Worm (Caenorhabditis elegans): ENCODE measurements around the gene str-57.
"Not testable (repeated sequence)": the region's sequence is repeated elsewhere in the genome, so short reads cannot be mapped to it uniquely, and the experiment has no call there.

str-57 gene

ce11 chrV:15870356-15870755 lies at the start of gene str-57:
TSS of gene str-57 (plus strand) at chrV:15870656.
- no peak for TF ChIP-seq unc-62 (GFP tag; optimal IDR thresholded peaks at IDR 0.05)

ce11 chrV:15821398-15821797 lies 49.1 kb upstream of the str-57 start, which contains the start of gene srbc-49:
TSS of gene srbc-49 (plus strand) at chrV:15821698.
- TF ChIP-seq unc-62 (GFP tag; optimal IDR thresholded peaks at IDR 0.05) = no peak

DNA sequence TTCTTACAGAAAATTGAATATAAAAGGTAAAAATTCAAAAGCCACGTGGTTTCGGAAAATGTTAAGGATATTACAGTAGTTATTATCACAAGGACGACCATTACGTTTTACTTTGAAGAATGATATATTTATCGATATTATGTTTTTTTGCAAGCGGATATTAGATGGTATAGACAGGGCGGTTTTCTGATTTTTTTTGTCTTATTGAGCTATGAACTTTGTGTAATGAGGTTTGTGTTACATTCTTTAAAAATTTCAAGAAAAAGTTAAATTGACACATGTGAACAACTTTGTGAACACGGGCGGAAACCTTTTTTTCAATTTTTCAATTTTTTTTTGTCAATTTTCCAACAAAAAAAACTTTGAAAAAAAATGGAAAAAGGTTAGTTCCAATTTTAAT lies 45.6 kb upstream of the str-57 start, which contains the start of gene srbc-50:
Gene srbc-50, minus strand, starts transcription at position 101 of the 400 bp plus-strand sequence.
- no peak for TF ChIP-seq unc-62 (GFP tag; optimal IDR thresholded peaks at IDR 0.05)

DNA sequence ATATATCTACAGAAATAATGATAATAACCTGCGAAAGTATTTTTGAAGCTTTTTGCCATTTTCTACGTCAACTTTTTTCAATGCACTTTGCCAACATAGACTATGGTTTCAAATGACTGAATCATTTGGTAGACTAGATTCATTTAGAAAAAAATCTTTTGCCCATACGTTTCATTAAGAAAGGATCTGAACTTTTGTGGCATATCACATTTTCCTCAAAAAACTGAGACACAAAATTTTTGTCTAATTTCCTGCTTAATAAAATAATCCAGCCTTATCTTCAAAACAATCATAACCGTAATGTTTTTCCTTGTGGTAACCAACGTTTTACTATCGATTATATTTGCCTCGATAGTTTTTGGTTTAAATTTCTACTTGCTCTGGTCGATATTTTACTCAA lies 44.3 kb upstream of the str-57 start, which contains the start of gene srbc-51:
Gene srbc-51, plus strand, starts transcription at position 301 of the 400 bp plus-strand sequence.
- TF ChIP-seq unc-62 (GFP tag; optimal IDR thresholded peaks at IDR 0.05) = no peak

DNA sequence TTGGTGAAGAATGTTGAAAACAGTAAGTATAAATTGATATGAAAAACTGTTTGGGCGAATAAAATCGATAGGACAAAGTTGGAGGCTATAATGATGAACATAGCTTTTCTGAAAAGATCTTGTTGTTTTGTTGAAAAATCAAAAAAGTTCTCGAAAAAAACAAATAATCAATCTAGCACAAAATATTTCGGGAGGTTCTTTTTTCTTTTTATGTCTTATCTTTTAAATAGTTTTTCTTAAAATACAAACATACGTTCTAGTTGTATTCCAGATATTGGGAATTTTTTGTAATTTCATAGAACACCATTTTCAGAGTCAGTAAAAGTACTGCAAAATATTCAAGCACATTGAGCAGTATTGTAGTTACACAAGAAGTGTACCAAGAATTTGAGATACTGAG lies 40.5 kb upstream of the str-57 start, which contains the start of gene srbc-55:
Gene srbc-55, minus strand, starts transcription at position 101 of the 400 bp plus-strand sequence.
- no peak for TF ChIP-seq unc-62 (GFP tag; optimal IDR thresholded peaks at IDR 0.05)

DNA sequence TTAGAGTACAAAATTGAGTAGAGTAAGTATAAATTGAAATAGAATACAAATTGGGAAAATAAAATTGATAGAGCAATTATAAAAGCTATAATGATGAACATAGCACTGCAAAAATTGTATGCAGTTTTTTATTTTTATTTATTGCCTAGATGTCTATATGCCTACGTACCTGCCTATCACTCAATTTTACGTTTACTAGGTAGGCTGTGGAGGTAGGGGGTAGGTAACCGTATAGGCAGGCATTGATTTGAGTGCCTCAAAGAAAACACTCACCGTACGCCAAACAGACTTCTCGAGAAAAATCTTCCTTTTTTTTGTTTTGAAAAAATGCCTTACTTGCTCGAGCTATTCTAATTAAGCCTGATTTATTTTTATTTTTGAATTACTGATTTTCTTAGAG lies 38.9 kb upstream of the str-57 start, which contains the start of gene srbc-56:
Gene srbc-56, minus strand, starts transcription at position 101 of the 400 bp plus-strand sequence.
- TF ChIP-seq unc-62 (GFP tag; optimal IDR thresholded peaks at IDR 0.05) = no peak

DNA sequence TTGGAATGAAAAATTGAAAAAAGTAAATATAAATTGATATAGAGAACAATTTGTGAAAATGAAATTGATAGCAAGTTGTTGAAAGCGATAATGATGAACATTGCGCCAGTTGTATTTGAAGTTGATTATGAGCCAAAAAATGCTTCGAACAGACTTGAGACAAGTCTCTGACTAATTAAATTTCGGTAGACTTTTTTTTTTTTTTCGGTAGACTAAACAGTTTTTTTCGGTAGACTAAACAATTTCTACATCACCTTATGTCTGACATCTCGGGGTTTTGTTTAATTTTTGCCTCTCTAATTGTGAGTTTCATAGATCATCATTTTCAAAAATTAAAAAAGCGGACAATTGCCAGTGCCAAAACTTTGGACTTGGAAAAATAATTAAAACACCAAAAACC lies 36.8 kb upstream of the str-57 start, which contains the start of gene srbc-54:
Gene srbc-54, minus strand, starts transcription at position 101 of the 400 bp plus-strand sequence.
- no peak for TF ChIP-seq unc-62 (GFP tag; optimal IDR thresholded peaks at IDR 0.05)

- TF ChIP-seq unc-62 (GFP tag; optimal IDR thresholded peaks at IDR 0.05) = no peak
These were observed 29.4 kb upstream of the str-57 start, which contains the start of gene srh-149 for ce11 chrV:15841095-15841494. TSS of gene srh-149 (minus strand) at chrV:15841195.

DNA sequence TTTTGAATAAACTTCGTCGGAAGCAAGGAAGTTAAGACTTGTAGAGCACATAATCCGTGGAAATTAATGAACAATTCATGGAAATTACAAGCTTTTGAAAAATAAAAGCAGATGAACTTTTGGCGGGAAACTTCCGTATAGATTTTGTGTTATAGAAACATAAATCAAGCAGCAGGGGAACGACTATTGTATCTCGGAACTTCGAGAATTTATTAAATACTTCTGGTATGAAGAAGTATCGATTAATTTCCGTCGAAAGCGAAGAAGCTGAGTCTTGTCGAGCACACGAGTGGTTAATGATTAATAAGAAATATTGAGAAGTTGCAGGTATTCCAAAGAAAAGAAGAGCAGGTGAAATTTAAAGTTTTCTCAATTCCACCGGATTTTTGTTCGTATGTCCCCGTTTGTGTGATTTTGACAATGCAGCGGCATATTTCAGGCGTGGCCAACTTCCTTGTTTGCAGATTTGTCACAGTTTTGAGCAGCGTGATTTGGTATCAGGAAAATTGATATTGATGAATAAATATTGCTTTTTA lies 20.1 kb upstream of the str-57 start, which contains the start of gene srh-147:
Gene srh-147, minus strand, starts transcription at position 51 of the 536 bp plus-strand sequence.
- not testable (repeated sequence) for TF ChIP-seq unc-62 (GFP tag; optimal IDR thresholded peaks at IDR 0.05)

- no peak for TF ChIP-seq unc-62 (GFP tag; optimal IDR thresholded peaks at IDR 0.05)
These were observed 12.2 kb upstream of the str-57 start, which contains the start of gene srh-148 for ce11 chrV:15858292-15858691. TSS of gene srh-148 (minus strand) at chrV:15858392.

- no peak for TF ChIP-seq unc-62 (GFP tag; optimal IDR thresholded peaks at IDR 0.05)
These were observed 7.9 kb upstream of the str-57 start, which contains the start of gene srz-12 for ce11 chrV:15862599-15862998. TSS of gene srz-12 (minus strand) at chrV:15862699.

ce11 chrV:15863042-15863441 lies 7.4 kb upstream of the str-57 start, which contains the start of gene srh-299:
TSS of gene srh-299 (plus strand) at chrV:15863342.
- no peak for TF ChIP-seq unc-62 (GFP tag; optimal IDR thresholded peaks at IDR 0.05)

- TF ChIP-seq unc-62 (GFP tag; optimal IDR thresholded peaks at IDR 0.05) = no peak
These were observed 4.6 kb upstream of the str-57 start, which contains the start of gene srh-293 for ce11 chrV:15865839-15866238. TSS of gene srh-293 (plus strand) at chrV:15866139.

DNA sequence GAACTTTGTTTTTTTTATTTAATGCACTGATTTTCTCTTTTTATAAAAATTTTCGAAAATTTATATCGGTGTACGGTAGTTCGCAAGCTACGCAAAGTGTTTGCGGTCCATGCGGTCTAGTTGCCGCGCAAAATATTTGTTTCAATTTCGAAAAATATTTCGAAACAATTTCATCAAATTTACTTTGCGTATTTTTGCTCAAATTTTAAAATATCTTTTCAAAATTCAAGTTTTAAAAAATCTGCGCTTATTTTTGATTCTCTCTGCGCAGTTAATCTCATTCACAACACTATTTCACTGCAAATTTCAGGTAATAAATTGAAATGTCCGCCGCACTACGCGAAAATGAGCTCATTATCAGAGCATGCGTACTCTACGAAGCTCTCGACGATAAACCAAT lies 3.1 kb upstream of the str-57 start, which contains the start of gene fbxa-197:
Gene fbxa-197, plus strand, starts transcription at position 301 of the 400 bp plus-strand sequence.
- no peak for TF ChIP-seq unc-62 (GFP tag; optimal IDR thresholded peaks at IDR 0.05)

- TF ChIP-seq unc-62 (GFP tag; optimal IDR thresholded peaks at IDR 0.05) = no peak
These were observed 1.8 kb downstream of the str-57 start, which contains the start of gene str-56 for ce11 chrV:15872273-15872672. TSS of gene str-56 (plus strand) at chrV:15872573.

ce11 chrV:15873762-15874161 lies 3.3 kb downstream of the str-57 start:
- no peak for TF ChIP-seq unc-62 (GFP tag; optimal IDR thresholded peaks at IDR 0.05)

DNA sequence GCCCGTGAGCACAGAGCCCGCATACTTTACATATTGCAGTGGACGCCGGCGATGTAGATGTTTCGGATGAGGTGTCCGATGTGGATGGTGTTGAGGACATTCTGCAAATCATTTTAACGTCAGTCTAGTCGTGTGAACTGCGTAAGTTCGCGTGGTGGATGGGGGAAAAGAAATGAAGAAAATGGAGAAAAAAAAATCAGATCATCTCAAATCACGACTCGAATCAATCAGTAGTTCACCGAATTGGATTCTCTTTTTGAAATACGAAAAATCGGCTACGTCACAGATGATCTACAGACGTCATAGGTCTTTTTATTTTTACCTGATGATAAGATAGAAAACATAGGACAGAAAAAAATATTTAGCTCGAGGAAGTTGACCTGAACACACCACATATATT lies 5.9 kb downstream of the str-57 start, which contains the start of gene nhr-102:
Gene nhr-102, minus strand, starts transcription at position 101 of the 400 bp plus-strand sequence.
- TF ChIP-seq unc-62 (GFP tag; optimal IDR thresholded peaks at IDR 0.05) = no peak

Data from whole organism, dauer.